Fruit fly (Drosophila melanogaster) whole organism, adult: Measurements from ENCODE around the gene CG34056.
A peak's percentile ranks its signal among the peaks of the same experiment; 100 is the strongest.

Source experiments
- CG14711 ChIP-seq: fragments of 200-800 bp; sonication (Bioruptor generic); optimal IDR thresholded peaks from 2 replicates; lab custom pipeline; 2018; ENCODE audit warnings: missing biosample characterization, mild to moderate bottlenecking, missing genetic modification characterization, moderate library complexity
- CG1620 ChIP-seq: fragments of 200-800 bp; sonication (Bioruptor generic); optimal IDR thresholded peaks from 2 replicates; lab custom pipeline; 2016; ENCODE audit warnings: missing biosample characterization, missing genetic modification characterization
- CG7045 ChIP-seq: fragments of 200-800 bp; sonication (Bioruptor generic); optimal IDR thresholded peaks from 2 replicates; lab custom pipeline; 2017; ENCODE audit warnings: missing biosample characterization, mild to moderate bottlenecking, missing genetic modification characterization
- Mnt ChIP-seq: fragments of 200-800 bp; sonication (Bioruptor generic); optimal IDR thresholded peaks from 2 replicates; lab custom pipeline; 2016; ENCODE audit warnings: missing biosample characterization, mild to moderate bottlenecking, missing genetic modification characterization
- cic ChIP-seq: fragments of 200-800 bp; sonication (Bioruptor generic); optimal IDR thresholded peaks from 2 replicates; lab custom pipeline; 2017; ENCODE audit warnings: missing biosample characterization, mild to moderate bottlenecking, missing genetic modification characterization, moderate library complexity
- cnc ChIP-seq, 2 experiments: fragments of >200 bp; optimal IDR thresholded peaks; 2 replicates each; lab custom pipeline; 2017
- kay ChIP-seq: fragments of 200-800 bp; sonication (Bioruptor generic); peaks from one replicate; lab custom pipeline; 2016; ENCODE audit warnings: missing biosample characterization, missing genetic modification characterization, borderline replicate concordance
- pad ChIP-seq: fragments of 200-800 bp; sonication (Bioruptor generic); optimal IDR thresholded peaks from 3 replicates; lab custom pipeline; 2017; ENCODE audit warnings: missing biosample characterization, missing genetic modification characterization, mild to moderate bottlenecking, moderate library complexity, missing genetic modification reagents
- toe ChIP-seq: fragments of 200-800 bp; sonication (Bioruptor generic); optimal IDR thresholded peaks from 2 replicates; lab custom pipeline; 2016; ENCODE audit warnings: missing biosample characterization, missing genetic modification characterization

dm6 chr3L:895314-895980, at the start of gene CG34056:
- TF ChIP-seq cic (GFP tag; lab: Kevin White, UChicago) (no peak), pad (GFP tag; lab: Kevin White, UChicago) (peak; percentile 34), CG14711 (tag; lab: Kevin White, UChicago) (peak; percentile 80), kay (GFP tag; lab: Kevin White, UChicago) (peak; percentile 97), CG1620 (no peak), toe (GFP tag; lab: Kevin White, UChicago) (peak; percentile 81), CG7045 (GFP tag; lab: Kevin White, UChicago) (peak; percentile 90), cnc (optimal IDR thresholded peaks at IDR 0.05; lab: Kevin White, UChicago) (no peak), Mnt (GFP tag; lab: Kevin White, UChicago) (no peak)
